Fruit fly (Drosophila melanogaster) whole organism, wandering third instar larva: Measurements from ENCODE around the gene CG46193.
"Not testable (repeated sequence)": the region's sequence is repeated elsewhere in the genome, so short reads cannot be mapped to it uniquely, and the experiment has no call there.

Source experiments
- CG32264 ChIP-seq: fragments of 200-800 bp; sonication (Bioruptor generic); optimal IDR thresholded peaks from 2 replicates; lab custom pipeline; 2016; ENCODE audit warnings: missing biosample characterization, missing genetic modification characterization
- CG9705 ChIP-seq: fragments of 200-800 bp; sonication (Bioruptor generic); optimal IDR thresholded peaks from 2 replicates; lab custom pipeline; 2018; ENCODE audit warnings: missing biosample characterization, mild to moderate bottlenecking, missing genetic modification characterization
- GATAd ChIP-seq: sonication (Bioruptor generic); optimal IDR thresholded peaks from 2 replicates; lab custom pipeline; 2016; ENCODE audit warnings: missing biosample characterization, missing genetic modification characterization
- Hr83 ChIP-seq: fragments of 200-300 bp; sonication (Bioruptor generic); optimal IDR thresholded peaks from 2 replicates; lab custom pipeline; 2016; ENCODE audit warnings: missing biosample characterization, mild to moderate bottlenecking, missing genetic modification characterization, moderate library complexity; ENCODE audit not compliant: poor library complexity, severe bottlenecking
- Myc ChIP-seq: fragments of >200 bp; optimal IDR thresholded peaks from 2 replicates; lab custom pipeline; 2017
- N ChIP-seq: fragments of >200 bp; optimal IDR thresholded peaks from 2 replicates; lab custom pipeline; 2018; ENCODE audit warnings: missing biosample characterization, missing external identifiers, missing genetic modification characterization
- Rel ChIP-seq, 2 experiments: fragments of 200-800 bp; sonication (Bioruptor generic) in 1 of 2; optimal IDR thresholded peaks; 2 replicates in 1 of 2; 3 replicates in 1 of 2; lab custom pipeline; 2016 to 2019; ENCODE audit warnings: mild to moderate bottlenecking in 2 of 2, missing biosample characterization in 2 of 2, missing genetic modification characterization in 2 of 2, moderate library complexity in 1 of 2
- Vsx2 ChIP-seq: fragments of 200-300, 225-300 bp; sonication (Bioruptor generic); optimal IDR thresholded peaks from 2 replicates; lab custom pipeline; 2018; ENCODE audit warnings: missing biosample characterization, missing genetic modification characterization; ENCODE audit not compliant: partially characterized antibody
- dl ChIP-seq, 2 experiments: fragments of 175-275, 200-275 bp in 1 of 2; fragments of 200-275 bp in 1 of 2; sonication (Bioruptor generic); optimal IDR thresholded peaks; lab custom pipeline; 2018; ENCODE audit warnings: mild to moderate bottlenecking in 2 of 2, missing biosample characterization in 2 of 2, missing genetic modification characterization in 2 of 2, moderate library complexity in 2 of 2; ENCODE audit not compliant: partially characterized antibody in 2 of 2, insufficient read depth in 1 of 2
- dsf ChIP-seq: sonication (Bioruptor generic); optimal IDR thresholded peaks from 2 replicates; lab custom pipeline; 2016; ENCODE audit warnings: missing biosample characterization, missing genetic modification characterization, borderline replicate concordance
- h ChIP-seq: fragments of 200-800 bp; sonication (Bioruptor generic); optimal IDR thresholded peaks from 3 replicates; lab custom pipeline; 2016; ENCODE audit warnings: missing biosample characterization, mild to moderate bottlenecking, missing genetic modification characterization
- psq ChIP-seq: fragments of 200-800 bp; sonication (Bioruptor generic); optimal IDR thresholded peaks from 3 replicates; lab custom pipeline; 2017; ENCODE audit warnings: missing biosample characterization, mild to moderate bottlenecking, missing genetic modification characterization, moderate library complexity
- sv ChIP-seq: fragments of 200-800 bp; sonication (Bioruptor generic); optimal IDR thresholded peaks from 3 replicates; lab custom pipeline; 2016; ENCODE audit warnings: missing biosample characterization, missing genetic modification characterization
- tai ChIP-seq: sonication (Bioruptor generic); optimal IDR thresholded peaks from 2 replicates; lab custom pipeline; 2016; ENCODE audit warnings: missing biosample characterization, missing genetic modification characterization

The CG46193 gene

DNA sequence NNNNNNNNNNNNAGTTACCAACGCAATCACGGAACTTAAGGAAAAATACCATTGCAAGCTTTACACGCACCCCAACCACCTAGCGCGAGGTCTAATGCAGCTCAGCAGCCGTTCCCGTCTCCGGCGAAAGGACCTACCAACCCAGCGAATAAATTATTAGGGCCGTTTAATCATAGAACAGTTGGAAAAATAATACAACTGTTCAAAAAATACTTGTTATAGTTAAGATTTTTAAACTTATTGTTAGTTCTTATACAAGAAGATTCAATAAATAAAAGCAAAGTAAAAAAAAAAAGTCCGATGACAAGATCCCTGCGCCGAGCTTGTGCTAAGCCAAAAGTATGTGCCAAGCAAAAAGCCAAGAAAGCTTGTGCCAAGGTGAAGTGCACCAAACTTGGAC, at the start of gene CG46193:
Gene CG46193, plus strand, starts transcription at position 301 of the 400 bp plus-strand sequence.
- not testable (repeated sequence) for TF ChIP-seq dl (GFP tag; optimal IDR thresholded peaks at IDR 0.05; lab: Kevin White, UChicago; ENCODE audit: insufficient read depth in 1 of 2, partially characterized antibody in 2 of 2); Vsx2; CG32264

dm6 chrY:3215755-3216154, 47.2 kb upstream of the CG46193 start, which contains the start of gene CG46191:
TSS of gene CG46191 (minus strand) at chrY:3215855.
- not testable (repeated sequence) for TF ChIP-seq N; GATAd (GFP tag; lab: Kevin White, UChicago); dsf (GFP tag; lab: Kevin White, UChicago)
- TF ChIP-seq, all 38 proteins: peak for 0; not testable (repeated sequence) for 38

dm6 chrY:3253257-3253656, 9.7 kb upstream of the CG46193 start, which contains the start of gene CG46192:
TSS of gene CG46192 (minus strand) at chrY:3253357.
- not testable (repeated sequence) for TF ChIP-seq tai (GFP tag; lab: Kevin White, UChicago); Myc (lab: Kevin White, UChicago); Rel (GFP tag; optimal IDR thresholded peaks at IDR 0.05; lab: Kevin White, UChicago); Rel (tag; optimal IDR thresholded peaks at IDR 0.05; lab: Kevin White, UChicago)

dm6 chrY:3284639-3285038, 21.7 kb downstream of the CG46193 start, which contains the start of gene Mst77Y-4:
TSS of gene Mst77Y-4 (plus strand) at chrY:3284939.
- not testable (repeated sequence) for TF ChIP-seq h; psq (GFP tag; lab: Kevin White, UChicago); Vsx2

- not testable (repeated sequence) for TF ChIP-seq Hr83 (GFP tag; lab: Kevin White, UChicago); CG9705 (GFP tag; lab: Kevin White, UChicago); sv
Observed at dm6 chrY:3288909-3289308, 25.9 kb downstream of the CG46193 start, which contains the start of gene CG45764. TSS of gene CG45764 (plus strand) at chrY:3289209.
